Worm (Caenorhabditis elegans) whole organism, midembryonic: Measurements from ENCODE around the gene Y49F6A.12.
"Not testable (repeated sequence)": the region's sequence is repeated elsewhere in the genome, so short reads cannot be mapped to it uniquely, and the experiment has no call there.

ENCODE experiments used
- T22C8.4 ChIP-seq: fragments of 200-800 bp; sonication (Bioruptor generic); IDR thresholded peaks from 2 replicates; pipeline ENCODE4 v1.3.6; 2022; ENCODE audit warnings: missing genetic modification characterization, missing compliant biosample characterization
- cog-1 ChIP-seq: sonication (generic microtip); optimal IDR thresholded peaks from 2 replicates; lab custom pipeline; 2016; ENCODE audit warnings: missing genetic modification characterization, missing compliant biosample characterization
- flt-1 ChIP-seq: fragments of 200-800 bp; sonication (Bioruptor generic); IDR thresholded peaks from 2 replicates; pipeline ENCODE4 v1.3.6; 2022; ENCODE audit warnings: missing genetic modification characterization, missing compliant biosample characterization
- klf-2 ChIP-seq: fragments of 200-800 bp; sonication (Bioruptor generic); conservative IDR thresholded peaks from 2 replicates; pipeline ENCODE4 v1.3.6; 2022; ENCODE audit warnings: missing genetic modification reagents, missing genetic modification characterization, missing compliant biosample characterization
- med-1 ChIP-seq: sonication (generic microtip); optimal IDR thresholded peaks from 2 replicates; lab custom pipeline; 2017; ENCODE audit warnings: missing genetic modification characterization, mild to moderate bottlenecking, missing compliant biosample characterization, antibody characterized with exemption, missing genetic modification reagents; ENCODE audit not compliant: insufficient read depth
- ref-1 ChIP-seq: fragments of 200-800 bp; sonication (Bioruptor generic); conservative IDR thresholded peaks from 2 replicates; pipeline ENCODE4 v1.3.6; 2022; ENCODE audit warnings: missing genetic modification reagents, missing genetic modification characterization, missing compliant biosample characterization
- tab-1 ChIP-seq: fragments of 200-800 bp; sonication (Bioruptor generic); IDR thresholded peaks from 2 replicates; pipeline ENCODE4 v1.3.6; 2022; ENCODE audit warnings: missing genetic modification characterization, missing compliant biosample characterization
- ztf-29 ChIP-seq: fragments of 200-800 bp; sonication (Bioruptor generic); IDR thresholded peaks from 2 replicates; pipeline ENCODE4 v1.3.6; 2022; ENCODE audit warnings: missing genetic modification reagents, missing genetic modification characterization, missing compliant biosample characterization

- TF ChIP-seq ref-1 (GFP tag; lab: Robert Waterston, UW) = peak; percentile 70
- peak; percentile 64; the same call in 1 of the 2 replicates for TF ChIP-seq klf-2 (GFP tag; lab: Robert Waterston, UW)
- peak; percentile 91 for TF ChIP-seq flt-1 (GFP tag; lab: Robert Waterston, UW)
- TF ChIP-seq tab-1 (GFP tag; lab: Robert Waterston, UW) = peak; percentile 77
- TF ChIP-seq T22C8.4 (GFP tag; lab: Robert Waterston, UW) = peak; percentile 49; the same call in 1 of the 2 replicates
- TF ChIP-seq cog-1; med-1 (GFP tag; lab: Kevin White, UChicago): not testable (repeated sequence)
- peak; percentile 80 for TF ChIP-seq ztf-29 (GFP tag; lab: Robert Waterston, UW)
These were observed 27.9 kb upstream of the Y49F6A.12 start for ce11 chrII:3567576-3567975.
